Fruit fly (Drosophila melanogaster): Measurements from ENCODE around the gene mkg-p.

Gene mkg-p

DNA sequence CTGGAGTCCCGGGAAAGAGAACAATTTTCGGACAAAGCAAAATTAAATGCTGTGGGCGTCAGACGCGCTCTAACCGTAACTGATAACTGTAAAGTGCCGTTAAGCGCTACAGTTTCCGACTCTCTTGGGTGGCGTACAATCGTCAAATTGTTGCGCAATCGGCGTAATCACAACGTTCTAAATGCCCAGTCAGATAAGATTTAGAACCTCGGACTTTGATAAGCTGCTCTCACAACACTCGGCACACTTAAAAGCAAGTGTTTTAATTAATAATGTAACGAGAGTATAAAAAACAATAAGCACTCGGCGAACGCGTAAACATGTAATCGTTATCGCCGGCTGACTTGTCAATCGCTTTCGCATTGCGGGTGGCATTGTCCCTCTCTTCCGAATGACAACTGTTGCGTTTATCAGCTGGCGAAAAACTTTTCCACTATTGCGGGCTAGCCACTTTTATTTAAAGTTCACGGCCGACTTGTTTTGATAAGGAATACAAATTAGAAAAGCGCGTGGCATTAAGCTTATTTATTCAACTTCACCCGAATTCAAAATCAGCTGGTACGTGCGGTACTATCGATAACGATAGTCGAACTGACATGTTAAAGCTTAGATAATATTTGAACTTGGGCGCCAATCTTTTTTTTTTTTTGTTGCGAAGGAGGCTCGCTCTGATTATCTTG is 46.2 kb downstream of the mkg-p start:
- TF ChIP-seq Sry-δ (GFP tag; optimal IDR thresholded peaks at IDR 0.05) (peak; percentile 55), fd3F (GFP tag; optimal IDR thresholded peaks at IDR 0.05) (no peak), CG31365 (tag; optimal IDR thresholded peaks at IDR 0.05) (no peak), CG14050 (GFP tag; IDR thresholded peaks at IDR 0.05) (no peak), E2f2 (GFP tag; IDR thresholded peaks at IDR 0.05) (peak; percentile 88), vnd (GFP tag; IDR thresholded peaks at IDR 0.05; ENCODE audit: partially characterized antibody) (peak; percentile 70; the same call in 1 of the 3 replicates), sens-2 (GFP tag; IDR thresholded peaks at IDR 0.05) (peak; percentile 49; the same call in 1 of the 2 replicates), H15 (GFP tag; IDR thresholded peaks at IDR 0.05) (no peak), hbn (GFP tag; IDR thresholded peaks at IDR 0.05; ENCODE audit: partially characterized antibody) (peak; percentile 69), CG7963 (GFP tag; IDR thresholded peaks at IDR 0.05; ENCODE audit: partially characterized antibody) (0 out of 3 replicates have a peak, but pooled peaks have one; percentile 17), GATAe (GFP tag; conservative IDR thresholded peaks at IDR 0.05) (peak; percentile 50), Bgb (GFP tag; IDR thresholded peaks at IDR 0.05; ENCODE audit: partially characterized antibody) (peak; percentile 60), dimm (GFP tag; IDR thresholded peaks at IDR 0.05) (no peak), CG9437 (GFP tag; optimal IDR thresholded peaks at IDR 0.05) (peak; percentile 10), CG14860 (GFP tag; IDR thresholded peaks at IDR 0.05; ENCODE audit: partially characterized antibody) (peak; percentile 65; the same call in 1 of the 3 replicates), CG32532 (GFP tag; IDR thresholded peaks at IDR 0.05) (no peak), chn (GFP tag; optimal IDR thresholded peaks at IDR 0.05) (no peak), vfl (GFP tag; optimal IDR thresholded peaks at IDR 0.05) (no peak), Usf (GFP tag; optimal IDR thresholded peaks at IDR 0.05) (no peak), sug (tag; optimal IDR thresholded peaks at IDR 0.05) (peak; percentile 99), zen2 (GFP tag; IDR thresholded peaks at IDR 0.05; ENCODE audit: partially characterized antibody) (peak; percentile 14; the same call in 1 of the 3 replicates), Dref (GFP tag; IDR thresholded peaks at IDR 0.05) (peak; percentile 62), gfzf (GFP tag; optimal IDR thresholded peaks at IDR 0.05) (no peak), Doc3 (GFP tag; IDR thresholded peaks at IDR 0.05; ENCODE audit: partially characterized antibody) (peak; percentile 51; the same call in 1 of the 3 replicates), Fer3 (tag; optimal IDR thresholded peaks at IDR 0.05) (no peak), Xrp1 (GFP tag; IDR thresholded peaks at IDR 0.05) (0 out of 2 replicates have a peak, but pooled peaks have one; percentile 7), CG34224 (GFP tag; IDR thresholded peaks at IDR 0.05; ENCODE audit: partially characterized antibody) (peak; percentile 75), ci (GFP tag; IDR thresholded peaks at IDR 0.05) (peak; percentile 55; the same call in 2 of the 3 replicates), mld (GFP tag; IDR thresholded peaks at IDR 0.05; ENCODE audit: partially characterized antibody) (0 out of 3 replicates have a peak, but pooled peaks have one; percentile 61), BEAF-32 (GFP tag; optimal IDR thresholded peaks at IDR 0.05) (peak; percentile 62), kah (GFP tag; optimal IDR thresholded peaks at IDR 0.05) (peak; percentile 5), CG13287 (GFP tag; IDR thresholded peaks at IDR 0.05; ENCODE audit: partially characterized antibody) (peak; percentile 76), pzg (GFP tag; optimal IDR thresholded peaks at IDR 0.05) (peak; percentile 32), vvl (GFP tag; IDR thresholded peaks at IDR 0.05) (peak; percentile 29; the same call in 1 of the 2 replicates), inv (GFP tag; IDR thresholded peaks at IDR 0.05; ENCODE audit: partially characterized antibody) (peak; percentile 43; the same call in 1 of the 2 replicates), MBD-R2 (GFP tag; IDR thresholded peaks at IDR 0.05) (peak; percentile 35; the same call in 1 of the 2 replicates), CG6791 (GFP tag; IDR thresholded peaks at IDR 0.05; ENCODE audit: partially characterized antibody) (peak; percentile 74), ftz-f1 (GFP tag; optimal IDR thresholded peaks at IDR 0.05) (peak; percentile 61), wek (GFP tag; optimal IDR thresholded peaks at IDR 0.05) (no peak), CG16813 (GFP tag; IDR thresholded peaks at IDR 0.05; ENCODE audit: partially characterized antibody) (peak; percentile 52; the same call in 1 of the 3 replicates), nerfin-2 (GFP tag; IDR thresholded peaks at IDR 0.05; ENCODE audit: partially characterized antibody) (peak; percentile 68), Mad (GFP tag; optimal IDR thresholded peaks at IDR 0.05) (no peak), sens (GFP tag) (peak; percentile 69), grn (GFP tag; optimal IDR thresholded peaks at IDR 0.05) (peak; percentile 87), CG5245 (GFP tag; optimal IDR thresholded peaks at IDR 0.05) (no peak), CG9727 (GFP tag; optimal IDR thresholded peaks at IDR 0.05) (peak; percentile 6), CG10543 (GFP tag; optimal IDR thresholded peaks at IDR 0.05) (peak; percentile 76)

All from whole organism, embryonic.